Fruit fly (Drosophila melanogaster): Measurements from ENCODE around the gene CG1750.

CG1750 gene

DNA sequence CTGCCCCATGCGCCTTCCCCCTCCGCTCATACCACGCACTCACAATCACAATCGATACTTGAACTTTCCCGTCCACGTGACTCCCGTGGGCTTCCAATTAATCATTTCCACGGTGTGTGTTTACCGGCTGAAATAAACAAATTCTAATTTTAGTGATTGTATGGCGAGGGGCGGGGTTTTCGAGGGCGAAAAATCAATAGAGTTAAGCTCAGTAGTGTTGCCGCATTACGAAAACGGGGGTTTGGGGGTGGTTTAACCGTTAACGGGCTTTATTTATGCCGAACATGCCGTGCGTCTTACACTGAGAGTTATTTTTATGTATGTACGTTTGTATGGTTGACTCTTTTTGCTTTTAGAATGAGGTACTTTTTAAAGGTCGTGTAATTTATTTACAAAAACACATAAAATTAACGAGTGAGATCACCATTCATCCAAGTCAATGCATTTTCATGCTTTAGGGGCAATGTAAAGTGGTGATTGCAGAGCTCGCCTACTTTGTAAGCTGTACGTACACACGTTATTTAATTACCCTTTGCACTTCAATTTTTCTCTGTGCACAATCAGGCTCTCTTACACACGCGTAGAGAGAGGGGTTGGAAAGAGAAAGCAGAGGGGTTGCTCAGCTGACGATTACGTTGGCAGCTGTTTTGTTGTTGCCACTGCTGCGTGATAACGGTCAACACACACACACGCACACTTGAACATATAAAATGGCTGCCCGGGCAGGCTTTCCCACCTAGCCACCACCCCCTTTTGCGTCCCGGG is 32.4 kb downstream of the CG1750 start (continued):
- TF ChIP-seq da (GFP tag; optimal IDR thresholded peaks at IDR 0.05) (peak; percentile 41), CG12104 (GFP tag; optimal IDR thresholded peaks at IDR 0.05) (peak; percentile 75), nom (GFP tag; optimal IDR thresholded peaks at IDR 0.05) (no peak), CG34224 (GFP tag; IDR thresholded peaks at IDR 0.05; ENCODE audit: partially characterized antibody) (no peak), Dll (GFP tag; IDR thresholded peaks at IDR 0.05; ENCODE audit: partially characterized antibody) (no peak), Jarid2 (GFP tag; optimal IDR thresholded peaks at IDR 0.05) (peak; percentile 12), tgo (GFP tag; IDR thresholded peaks at IDR 0.05) (no peak), CG8290 (GFP tag; optimal IDR thresholded peaks at IDR 0.05) (peak; percentile 57), CG8290 (tag; optimal IDR thresholded peaks at IDR 0.05) (peak in 1 of 2 experiments; percentile 81), CG8089 (GFP tag; optimal IDR thresholded peaks at IDR 0.05) (peak; percentile 75), CG15011 (GFP tag; optimal IDR thresholded peaks at IDR 0.05) (peak; percentile 81), CG11560 (tag; IDR thresholded peaks at IDR 0.05) (no peak), wor (GFP tag; IDR thresholded peaks at IDR 0.05) (no peak), CG17802 (tag; optimal IDR thresholded peaks at IDR 0.05) (no peak), CG9609 (GFP tag; optimal IDR thresholded peaks at IDR 0.05) (peak; percentile 87), kay (GFP tag; optimal IDR thresholded peaks at IDR 0.05) (peak; percentile 64), disco-r (GFP tag; optimal IDR thresholded peaks at IDR 0.05) (peak; percentile 73), Nf-YB (GFP tag; optimal IDR thresholded peaks at IDR 0.05) (peak; percentile 66), Lpt (GFP tag; optimal IDR thresholded peaks at IDR 0.05) (no peak), lilli (GFP tag; optimal IDR thresholded peaks at IDR 0.05) (peak; percentile 87), CG4328 (GFP tag; optimal IDR thresholded peaks at IDR 0.05) (peak; percentile 34), CG11504 (tag; optimal IDR thresholded peaks at IDR 0.05) (peak; percentile 88), CG7839 (tag; optimal IDR thresholded peaks at IDR 0.05) (peak; percentile 92), MBD-R2 (GFP tag; IDR thresholded peaks at IDR 0.05) (no peak), Atf3 (GFP tag; optimal IDR thresholded peaks at IDR 0.05) (peak; percentile 76), CG11695 (GFP tag; IDR thresholded peaks at IDR 0.05) (no peak), exex (tag; optimal IDR thresholded peaks at IDR 0.05) (peak; percentile 67), Gug (GFP tag; IDR thresholded peaks at IDR 0.05) (peak; percentile 58; the same call in 3 of the 4 replicates), CG9437 (GFP tag; optimal IDR thresholded peaks at IDR 0.05) (peak; percentile 73), CG8478 (optimal IDR thresholded peaks at IDR 0.05) (no peak), tup (GFP tag; optimal IDR thresholded peaks at IDR 0.05) (peak; percentile 50), Stat92E (GFP tag; optimal IDR thresholded peaks at IDR 0.05) (no peak), Atf-2 (GFP tag; optimal IDR thresholded peaks at IDR 0.05) (peak; percentile 83), Scr (GFP tag; IDR thresholded peaks at IDR 0.05; ENCODE audit: partially characterized antibody) (no peak), otp (GFP tag; IDR thresholded peaks at IDR 0.05) (no peak), Fer3 (tag; optimal IDR thresholded peaks at IDR 0.05) (peak; percentile 85), CG31365 (tag; optimal IDR thresholded peaks at IDR 0.05) (peak; percentile 53), CG16813 (GFP tag; IDR thresholded peaks at IDR 0.05; ENCODE audit: partially characterized antibody) (no peak), Dip2 (GFP tag; IDR thresholded peaks at IDR 0.05) (no peak), CG30431 (GFP tag; optimal IDR thresholded peaks at IDR 0.05) (peak; percentile 69), Ada2b (GFP tag; IDR thresholded peaks at IDR 0.05) (no peak), CG14014 (GFP tag; IDR thresholded peaks at IDR 0.05) (no peak), CG2875 (GFP tag; optimal IDR thresholded peaks at IDR 0.05) (peak; percentile 73), ranshi (GFP tag; IDR thresholded peaks at IDR 0.05) (no peak), CG10431 (GFP tag; optimal IDR thresholded peaks at IDR 0.05) (peak; percentile 57), Rfx (GFP tag; IDR thresholded peaks at IDR 0.05) (no peak), CG9215 (GFP tag; IDR thresholded peaks at IDR 0.05) (no peak), scrt (GFP tag; optimal IDR thresholded peaks at IDR 0.05) (peak; percentile 71), Oli (tag; optimal IDR thresholded peaks at IDR 0.05) (peak; percentile 88), bigmax (GFP tag; optimal IDR thresholded peaks at IDR 0.05) (no peak)

Data from whole organism, embryonic.